Worm (Caenorhabditis elegans) whole organism, mixed stage, embryonic: ENCODE results near the gene yars-2.

Experiments
- bed-3 ChIP-seq: fragments of 200-800 bp; sonication (Bioruptor generic); optimal IDR thresholded peaks from 3 replicates; lab custom pipeline; 2018; ENCODE audit warnings: mild to moderate bottlenecking, missing genetic modification characterization, moderate library complexity, missing compliant biosample characterization
- ceh-83 ChIP-seq: fragments of 200-800 bp; sonication (Bioruptor generic); optimal IDR thresholded peaks from 2 replicates; lab custom pipeline; 2018; ENCODE audit warnings: mild to moderate bottlenecking, missing genetic modification characterization, missing compliant biosample characterization
- ces-1 ChIP-seq: fragments of 150-350 bp; optimal IDR thresholded peaks from 2 replicates; lab custom pipeline; 2014; ENCODE audit warnings: missing biosample characterization, missing genetic modification reagents, missing genetic modification characterization
- drap-1 ChIP-seq: fragments of 200-800 bp; sonication (Bioruptor generic); optimal IDR thresholded peaks from 3 replicates; lab custom pipeline; 2018; ENCODE audit warnings: mild to moderate bottlenecking, missing genetic modification characterization, missing compliant biosample characterization
- elt-1 ChIP-seq: sonication (generic microtip); optimal IDR thresholded peaks from 2 replicates; lab custom pipeline; 2017; ENCODE audit warnings: missing genetic modification characterization, mild to moderate bottlenecking, missing compliant biosample characterization, antibody characterized with exemption, moderate library complexity, borderline replicate concordance; ENCODE audit not compliant: insufficient read depth
- elt-3 ChIP-seq: fragments of 150-350 bp; optimal IDR thresholded peaks from 2 replicates; lab custom pipeline; 2014; ENCODE audit warnings: missing biosample characterization, missing genetic modification characterization
- flh-1 ChIP-seq: fragments of 200-800 bp; sonication (Bioruptor generic); optimal IDR thresholded peaks from 2 replicates; lab custom pipeline; 2018; ENCODE audit warnings: mild to moderate bottlenecking, missing genetic modification characterization, moderate library complexity, missing compliant biosample characterization
- ham-2 ChIP-seq: fragments of 200-800 bp; sonication (Bioruptor generic); optimal IDR thresholded peaks from 2 replicates; lab custom pipeline; 2018; ENCODE audit warnings: mild to moderate bottlenecking, missing genetic modification characterization, missing compliant biosample characterization
- lin-32 ChIP-seq: fragments of 200-800 bp; sonication (Bioruptor generic); optimal IDR thresholded peaks from 2 replicates; lab custom pipeline; 2018; ENCODE audit warnings: mild to moderate bottlenecking, missing genetic modification characterization, missing compliant biosample characterization
- lsy-2 ChIP-seq: fragments of 150-350 bp; optimal IDR thresholded peaks from 2 replicates; lab custom pipeline; 2014; ENCODE audit warnings: missing biosample characterization, missing genetic modification characterization
- mab-5 ChIP-seq: fragments of 150-350 bp; optimal IDR thresholded peaks from 2 replicates; lab custom pipeline; 2014; ENCODE audit warnings: missing biosample characterization, missing genetic modification characterization
- nhr-12 ChIP-seq: fragments of 150-350 bp; optimal IDR thresholded peaks from 2 replicates; lab custom pipeline; 2014; ENCODE audit warnings: missing biosample characterization, missing genetic modification characterization
- nhr-28 ChIP-seq: fragments of 150-350 bp; optimal IDR thresholded peaks from 2 replicates; lab custom pipeline; 2014; ENCODE audit warnings: missing biosample characterization, missing genetic modification characterization
- pha-4 ChIP-seq: fragments of 150-350 bp; optimal IDR thresholded peaks from 2 replicates; lab custom pipeline; 2018; ENCODE audit warnings: missing biosample characterization, missing genetic modification reagents, missing genetic modification characterization
- snpc-4 ChIP-seq: fragments of 150-350 bp; optimal IDR thresholded peaks from 2 replicates; lab custom pipeline; 2014; ENCODE audit warnings: missing biosample characterization, missing genetic modification characterization
- tbx-8 ChIP-seq: fragments of 200-800 bp; sonication (Bioruptor generic); optimal IDR thresholded peaks from 2 replicates; lab custom pipeline; 2018; ENCODE audit warnings: mild to moderate bottlenecking, missing genetic modification characterization, moderate library complexity, missing compliant biosample characterization
- unc-120 ChIP-seq: sonication (generic microtip); optimal IDR thresholded peaks from 2 replicates; lab custom pipeline; 2017; ENCODE audit warnings: missing genetic modification characterization, missing compliant biosample characterization; ENCODE audit not compliant: poor library complexity, severe bottlenecking
- unc-39 ChIP-seq: fragments of 150-350 bp; optimal IDR thresholded peaks from 2 replicates; lab custom pipeline; 2014; ENCODE audit warnings: missing biosample characterization, missing genetic modification characterization
- zip-8 ChIP-seq: fragments of 150-350 bp; optimal IDR thresholded peaks from 2 replicates; lab custom pipeline; 2014; ENCODE audit warnings: missing biosample characterization, missing genetic modification characterization

yars-2 gene

ce11 chrIV:4667383-4667782 lies 45.0 kb downstream of the yars-2 start:
- TF ChIP-seq nhr-12 (tag; lab: Kevin White, UChicago), result no peak
- peak; percentile 36 for TF ChIP-seq unc-120 (tag; lab: Kevin White, UChicago)
- TF ChIP-seq, all 35 proteins: peak for 1

- TF ChIP-seq elt-1 (tag; lab: Kevin White, UChicago) (no peak), lin-32 (GFP tag; lab: Kevin White, UChicago) (no peak), nhr-12 (tag; lab: Kevin White, UChicago) (no peak), flh-1 (GFP tag; lab: Kevin White, UChicago) (no peak), ham-2 (GFP tag; lab: Kevin White, UChicago) (no peak), ceh-83 (no peak), lsy-2 (no peak), drap-1 (no peak), pha-4 (tag; lab: Kevin White, UChicago) (no peak), elt-3 (no peak), tbx-8 (no peak), mab-5 (no peak), nhr-28 (tag; lab: Kevin White, UChicago) (no peak), unc-39 (no peak), snpc-4 (tag; lab: Kevin White, UChicago) (no peak), zip-8 (tag; lab: Kevin White, UChicago) (no peak), ces-1 (no peak), bed-3 (no peak)
Observed at ce11 chrIV:4665079-4665478, 47.3 kb downstream of the yars-2 start, which contains the start of gene F29B9.1. Gene F29B9.1, plus strand, starts transcription at chrIV:4665379.
